Worm (Caenorhabditis elegans): Measurements from ENCODE around the gene fbxc-44.

The fbxc-44 gene

DNA sequence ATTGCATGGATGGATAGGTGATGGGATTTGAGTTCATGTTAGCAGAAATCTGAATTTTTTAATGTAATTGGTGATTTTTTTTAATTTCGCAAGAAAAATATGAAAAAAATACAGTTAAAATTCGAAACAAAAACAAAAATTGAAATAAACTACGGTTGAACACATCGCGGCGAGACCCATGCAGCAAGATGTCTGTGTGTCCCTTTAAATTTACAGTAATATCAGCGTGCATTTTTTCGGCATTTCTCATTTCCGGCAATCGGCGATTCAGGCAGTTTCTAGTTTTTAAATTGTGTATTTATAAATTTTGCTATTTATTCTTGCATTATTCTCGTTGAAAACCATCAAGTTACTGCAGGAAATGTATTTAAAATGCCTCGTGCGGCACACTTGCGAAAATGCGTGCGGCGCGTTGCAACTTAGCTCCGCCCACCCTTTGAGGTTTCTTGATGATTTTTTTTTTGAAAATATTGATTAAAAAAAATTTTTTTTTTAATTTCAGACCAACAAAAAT lies at the start of gene fbxc-44, which contains the start of gene C16A11.2:
fbxc-44 (minus strand) TSS at position 51 of the 514 bp plus-strand sequence.
C16A11.2 (plus strand) TSS at position 503 of the 514 bp plus-strand sequence.
- TF ChIP-seq nhr-12 (tag; optimal IDR thresholded peaks at IDR 0.05) (no peak), sox-4 (tag; optimal IDR thresholded peaks at IDR 0.05) (no peak), xbp-1 (tag; optimal IDR thresholded peaks at IDR 0.05) (peak; percentile 43), ceh-82 (tag; optimal IDR thresholded peaks at IDR 0.05) (peak in 2 of 3 experiments; percentile 11 to 13), lin-39 (tag; optimal IDR thresholded peaks at IDR 0.05) (no peak), egl-13 (tag; optimal IDR thresholded peaks at IDR 0.05) (peak; percentile 30), efl-1 (optimal IDR thresholded peaks at IDR 0.05) (peak; percentile 31 to 59), efl-1 (GFP tag; optimal IDR thresholded peaks at IDR 0.05 in 1 of 2) (peak; percentile 20 to 94), efl-3 (GFP tag; optimal IDR thresholded peaks at IDR 0.05) (no peak), sup-37 (GFP tag; optimal IDR thresholded peaks at IDR 0.05) (no peak), unc-86 (tag; optimal IDR thresholded peaks at IDR 0.05) (no peak), snpc-4 (tag; optimal IDR thresholded peaks at IDR 0.05) (peak; percentile 41), zag-1 (tag; optimal IDR thresholded peaks at IDR 0.05) (no peak), snu-23 (GFP tag; optimal IDR thresholded peaks at IDR 0.05) (peak; percentile 56), tbx-2 (tag; optimal IDR thresholded peaks at IDR 0.05) (peak; percentile 33), nhr-90 (tag; optimal IDR thresholded peaks at IDR 0.05; ENCODE audit: poor library complexity) (peak; percentile 46), hpl-2 (GFP tag; optimal IDR thresholded peaks at IDR 0.05) (no peak), lir-3 (tag; optimal IDR thresholded peaks at IDR 0.05; ENCODE audit: poor library complexity) (no peak), ztf-11 (tag; optimal IDR thresholded peaks at IDR 0.05) (peak in 1 of 2 experiments; percentile 24), unc-130 (tag; optimal IDR thresholded peaks at IDR 0.05) (peak; percentile 55), ztf-4 (tag; optimal IDR thresholded peaks at IDR 0.05) (no peak), aly-2 (tag; optimal IDR thresholded peaks at IDR 0.05) (no peak), hlh-4 (tag; optimal IDR thresholded peaks at IDR 0.05) (no peak), lsy-2 (tag; optimal IDR thresholded peaks at IDR 0.05) (peak; percentile 51 to 54), elt-2 (tag; optimal IDR thresholded peaks at IDR 0.05) (peak; percentile 69), swsn-7 (tag; optimal IDR thresholded peaks at IDR 0.05) (peak; percentile 51), F16B12.6 (tag; optimal IDR thresholded peaks at IDR 0.05) (peak; percentile 32), lin-35 (GFP tag; optimal IDR thresholded peaks at IDR 0.05) (peak in 1 of 2 experiments; percentile 39), nhr-19 (GFP tag; conservative IDR thresholded peaks at IDR 0.05) (no peak; the same call in 1 of the 2 replicates), dpl-1 (GFP tag; optimal IDR thresholded peaks at IDR 0.05) (peak; percentile 9 to 25 (median 18)), C16A3.4 (tag; optimal IDR thresholded peaks at IDR 0.05) (peak; percentile 33), mep-1 (tag; optimal IDR thresholded peaks at IDR 0.05) (peak; percentile 18), nhr-20 (tag; optimal IDR thresholded peaks at IDR 0.05) (peak; percentile 34), ama-1 (optimal IDR thresholded peaks at IDR 0.05) (no peak), C34B4.2 (tag; optimal IDR thresholded peaks at IDR 0.05) (no peak), skn-1 (tag; optimal IDR thresholded peaks at IDR 0.05) (peak; percentile 31), Y116A8C.19 (tag; optimal IDR thresholded peaks at IDR 0.05; ENCODE audit: borderline replicate concordance) (no peak)

- TF ChIP-seq efl-1 (optimal IDR thresholded peaks at IDR 0.05) (no peak), efl-1 (GFP tag; optimal IDR thresholded peaks at IDR 0.05 in 1 of 2) (peak in 1 of 2 experiments; percentile 4), unc-62 (GFP tag; optimal IDR thresholded peaks at IDR 0.05) (no peak), skn-1 (tag; optimal IDR thresholded peaks at IDR 0.05) (no peak)
Measured at ce11 chrII:4286921-4287320, 49.4 kb upstream of the fbxc-44 start.

- TF ChIP-seq sptf-1 (tag; optimal IDR thresholded peaks at IDR 0.05) = no peak
- TF ChIP-seq ceh-63 (GFP tag; optimal IDR thresholded peaks at IDR 0.05) = no peak
- TF ChIP-seq hlh-17 (GFP tag; optimal IDR thresholded peaks at IDR 0.05; ENCODE audit: borderline replicate concordance) = no peak
Measured at ce11 chrII:4284305-4285193, 47.0 kb upstream of the fbxc-44 start.
